Fruit fly (Drosophila melanogaster) whole organism, embryonic: ENCODE measurements around the gene MtnF.

ENCODE experiments used
- BtbVII ChIP-seq: fragments of 200-800 bp; sonication (Bioruptor generic); optimal IDR thresholded peaks from 3 replicates; lab custom pipeline; 2017; ENCODE audit warnings: missing biosample characterization, mild to moderate bottlenecking, missing genetic modification characterization
- CG11560 ChIP-seq: fragments of 200-800 bp; sonication (Bioruptor generic); IDR thresholded peaks from 3 replicates; pipeline ENCODE4 v1.3.6; 2022; ENCODE audit warnings: missing biosample characterization, missing genetic modification characterization
- CG11695 ChIP-seq: fragments of 200-800 bp; sonication (Bioruptor generic); IDR thresholded peaks from 3 replicates; pipeline ENCODE4 v1.3.6; 2022; ENCODE audit warnings: missing biosample characterization, missing genetic modification characterization
- CG1233 ChIP-seq: fragments of 200-800 bp; sonication (Bioruptor generic); optimal IDR thresholded peaks from 4 replicates; lab custom pipeline; 2018; ENCODE audit warnings: missing biosample characterization, mild to moderate bottlenecking, missing genetic modification characterization
- CG13123 ChIP-seq: fragments of 200-800 bp; sonication (Bioruptor generic); optimal IDR thresholded peaks from 2 replicates; lab custom pipeline; 2016; ENCODE audit warnings: missing biosample characterization, missing genetic modification characterization
- CG13624 ChIP-seq: fragments of 200-800 bp; sonication (Bioruptor generic); optimal IDR thresholded peaks from 2 replicates; lab custom pipeline; 2016; ENCODE audit warnings: missing biosample characterization, missing genetic modification characterization
- CG15269 ChIP-seq: fragments of 200-800 bp; sonication (Bioruptor generic); optimal IDR thresholded peaks from 2 replicates; lab custom pipeline; 2018; ENCODE audit warnings: missing biosample characterization, mild to moderate bottlenecking, missing genetic modification characterization, moderate library complexity
- CG17568 ChIP-seq: fragments of 200-800 bp; sonication (Bioruptor generic); optimal IDR thresholded peaks from 2 replicates; lab custom pipeline; 2018; ENCODE audit warnings: missing biosample characterization, mild to moderate bottlenecking, missing genetic modification characterization, moderate library complexity
- CG2116 ChIP-seq: fragments of 200-800 bp; sonication (Bioruptor generic); optimal IDR thresholded peaks from 3 replicates; lab custom pipeline; 2018; ENCODE audit warnings: missing biosample characterization, mild to moderate bottlenecking, missing genetic modification characterization
- CG30020 ChIP-seq: fragments of 200-800 bp; optimal IDR thresholded peaks from 2 replicates; lab custom pipeline; 2019; ENCODE audit warnings: missing biosample characterization, mild to moderate bottlenecking, missing genetic modification characterization, moderate library complexity
- CG30431 ChIP-seq: fragments of 200-800 bp; sonication (Bioruptor generic); optimal IDR thresholded peaks from 2 replicates; lab custom pipeline; 2017; ENCODE audit warnings: missing biosample characterization, missing genetic modification characterization
- CG3838 ChIP-seq: fragments of 200-800 bp; sonication (Bioruptor generic); optimal IDR thresholded peaks from 3 replicates; lab custom pipeline; 2016; ENCODE audit warnings: missing biosample characterization, missing genetic modification characterization
- CG7271 ChIP-seq: fragments of 200-800 bp; sonication (Bioruptor generic); optimal IDR thresholded peaks from 2 replicates; lab custom pipeline; 2018; ENCODE audit warnings: missing biosample characterization, mild to moderate bottlenecking, missing genetic modification characterization, moderate library complexity
- CG7556 ChIP-seq: fragments of 200-800 bp; sonication (Bioruptor generic); optimal IDR thresholded peaks from 2 replicates; lab custom pipeline; 2017; ENCODE audit warnings: missing biosample characterization, mild to moderate bottlenecking, missing genetic modification characterization
- CG8765 ChIP-seq: fragments of 200-800 bp; sonication (Bioruptor generic); IDR thresholded peaks from 2 replicates; pipeline ENCODE4 v1.3.6; 2022; ENCODE audit warnings: missing biosample characterization, missing genetic modification characterization
- CG9727 ChIP-seq: fragments of 200-800 bp; sonication (Bioruptor generic); optimal IDR thresholded peaks from 3 replicates; lab custom pipeline; 2017; ENCODE audit warnings: missing biosample characterization, mild to moderate bottlenecking, missing genetic modification characterization
- CG9876 ChIP-seq: fragments of 200-800 bp; sonication (Bioruptor generic); optimal IDR thresholded peaks from 2 replicates; lab custom pipeline; 2016; ENCODE audit warnings: missing biosample characterization, missing genetic modification characterization
- CG9932 ChIP-seq: fragments of 200-800 bp; sonication (Bioruptor generic); IDR thresholded peaks from 2 replicates; pipeline ENCODE4 v1.3.6; 2022; ENCODE audit warnings: missing biosample characterization, missing genetic modification characterization
- Doc2 ChIP-seq: fragments of 200-800 bp; sonication (Bioruptor generic); IDR thresholded peaks from 2 replicates; pipeline ENCODE4 v1.3.6; 2022; ENCODE audit warnings: missing biosample characterization, missing genetic modification characterization
- Ets97D ChIP-seq: fragments of 200-800 bp; sonication (Bioruptor generic); optimal IDR thresholded peaks from 3 replicates; lab custom pipeline; 2016; ENCODE audit warnings: missing biosample characterization, missing genetic modification characterization
- Fer3 ChIP-seq: fragments of 200-800 bp; sonication (Bioruptor generic); optimal IDR thresholded peaks from 2 replicates; lab custom pipeline; 2018; ENCODE audit warnings: missing biosample characterization, mild to moderate bottlenecking, missing genetic modification characterization, moderate library complexity
- HLH54F ChIP-seq: fragments of 200-800 bp; sonication (Bioruptor generic); optimal IDR thresholded peaks from 3 replicates; lab custom pipeline; 2016; ENCODE audit warnings: missing biosample characterization, missing genetic modification characterization
- Hr39 ChIP-seq: fragments of >200 bp; optimal IDR thresholded peaks from 2 replicates; lab custom pipeline; 2017
- Poxn ChIP-seq: fragments of 200-800 bp; sonication (Bioruptor generic); IDR thresholded peaks from 2 replicates; pipeline ENCODE4 v1.3.6; 2022; ENCODE audit warnings: missing biosample characterization, missing genetic modification characterization
- Ravus ChIP-seq: fragments of 200-800 bp; sonication (Bioruptor generic); IDR thresholded peaks from 2 replicates; pipeline ENCODE4 v1.3.6; 2022; ENCODE audit warnings: missing biosample characterization, missing genetic modification characterization
- Sry-δ ChIP-seq: fragments of 200-800 bp; sonication (Bioruptor generic); optimal IDR thresholded peaks from 2 replicates; lab custom pipeline; 2016; ENCODE audit warnings: missing biosample characterization, missing genetic modification characterization
- Taf1 ChIP-seq: fragments of 200-800 bp; sonication (Bioruptor generic); IDR thresholded peaks from 2 replicates; pipeline ENCODE4 v1.3.6; 2022; ENCODE audit warnings: missing biosample characterization, missing genetic modification characterization
- ac ChIP-seq: fragments of 200-800 bp; sonication (Bioruptor generic); optimal IDR thresholded peaks from 3 replicates; lab custom pipeline; 2017; ENCODE audit warnings: missing biosample characterization, mild to moderate bottlenecking, missing genetic modification characterization
- chm ChIP-seq: fragments of 200-800 bp; sonication (Bioruptor generic); IDR thresholded peaks from 2 replicates; pipeline ENCODE4 v1.3.6; 2022; ENCODE audit warnings: missing biosample characterization, missing genetic modification characterization
- corto ChIP-seq: fragments of 200-800 bp; sonication (Bioruptor generic); optimal IDR thresholded peaks from 2 replicates; lab custom pipeline; 2016; ENCODE audit warnings: missing biosample characterization, mild to moderate bottlenecking, missing genetic modification characterization, moderate library complexity
- cwo ChIP-seq: fragments of 200-800 bp; sonication (Bioruptor generic); optimal IDR thresholded peaks from 3 replicates; lab custom pipeline; 2017; ENCODE audit warnings: missing biosample characterization, missing genetic modification characterization, mild to moderate bottlenecking, moderate library complexity, missing genetic modification reagents
- dpn ChIP-seq, 2 experiments: fragments of 200-800 bp; sonication (Bioruptor generic); optimal IDR thresholded peaks; 3 replicates each; lab custom pipeline; 2016; ENCODE audit warnings: missing biosample characterization in 2 of 2, missing genetic modification characterization in 2 of 2
- en ChIP-seq: fragments of 200-800 bp; sonication (Bioruptor generic); optimal IDR thresholded peaks from 2 replicates; lab custom pipeline; 2016; ENCODE audit warnings: missing biosample characterization, missing genetic modification characterization
- gcm2 ChIP-seq: fragments of 200-800 bp; sonication (Bioruptor generic); optimal IDR thresholded peaks from 2 replicates; lab custom pipeline; 2016; ENCODE audit warnings: missing biosample characterization, missing genetic modification characterization
- gfzf ChIP-seq: fragments of 200-800 bp; sonication (Bioruptor generic); optimal IDR thresholded peaks from 2 replicates; lab custom pipeline; 2016; ENCODE audit warnings: missing biosample characterization, mild to moderate bottlenecking, missing genetic modification characterization, moderate library complexity
- gt ChIP-seq: fragments of 200-800 bp; sonication (Bioruptor generic); IDR thresholded peaks from 2 replicates; pipeline ENCODE4 v1.3.6; 2022; ENCODE audit warnings: missing biosample characterization, missing genetic modification characterization
- inv ChIP-seq: fragments of 200-800 bp; sonication (Bioruptor generic); IDR thresholded peaks from 2 replicates; pipeline ENCODE4 v1.3.6; 2022; ENCODE audit warnings: missing biosample characterization, missing genetic modification characterization; ENCODE audit not compliant: partially characterized antibody
- jigr1 ChIP-seq: fragments of 200-800 bp; sonication (Bioruptor generic); IDR thresholded peaks from 3 replicates; pipeline ENCODE4 v1.3.6; 2022; ENCODE audit warnings: missing biosample characterization, missing genetic modification characterization
- klu ChIP-seq: fragments of 200-800 bp; sonication (Bioruptor generic); IDR thresholded peaks from 2 replicates; pipeline ENCODE4 v1.3.6; 2022; ENCODE audit warnings: missing biosample characterization, missing genetic modification characterization
- lilli ChIP-seq: fragments of 200-800 bp; sonication (Bioruptor generic); optimal IDR thresholded peaks from 3 replicates; lab custom pipeline; 2016; ENCODE audit warnings: missing biosample characterization, missing genetic modification characterization
- lov ChIP-seq, 2 experiments: fragments of 200-800 bp in 1 of 2; fragments of >200 bp in 1 of 2; sonication (Bioruptor generic) in 1 of 2; IDR thresholded peaks in 1 of 2; optimal IDR thresholded peaks in 1 of 2; 2 replicates in 1 of 2; 3 replicates in 1 of 2; pipeline versions ENCODE4 v1.3.6 to Lab custom; 2017 to 2022; ENCODE audit warnings: missing biosample characterization in 1 of 2, missing genetic modification characterization in 1 of 2
- luna ChIP-seq: fragments of 200-800 bp; sonication (Bioruptor generic); optimal IDR thresholded peaks from 2 replicates; lab custom pipeline; 2016; ENCODE audit warnings: missing biosample characterization, missing genetic modification characterization
- mirr ChIP-seq: fragments of 200-800 bp; sonication (Bioruptor generic); optimal IDR thresholded peaks from 3 replicates; lab custom pipeline; 2018; ENCODE audit warnings: missing biosample characterization, mild to moderate bottlenecking, missing genetic modification characterization
- mld ChIP-seq: fragments of 200-800 bp; sonication (Bioruptor generic); IDR thresholded peaks from 3 replicates; pipeline ENCODE4 v1.3.6; 2022; ENCODE audit warnings: missing biosample characterization, missing genetic modification characterization; ENCODE audit not compliant: partially characterized antibody
- pfk ChIP-seq: fragments of 200-800 bp; sonication (Bioruptor generic); optimal IDR thresholded peaks from 2 replicates; lab custom pipeline; 2018; ENCODE audit warnings: missing biosample characterization, mild to moderate bottlenecking, missing genetic modification characterization, moderate library complexity
- ro ChIP-seq: fragments of 200-800 bp; sonication (Bioruptor generic); IDR thresholded peaks from 2 replicates; pipeline ENCODE4 v1.3.6; 2022; ENCODE audit warnings: missing biosample characterization, missing genetic modification characterization
- salm ChIP-seq: fragments of 200-800 bp; sonication (Bioruptor generic); optimal IDR thresholded peaks from 2 replicates; lab custom pipeline; 2018; ENCODE audit warnings: missing biosample characterization, mild to moderate bottlenecking, missing genetic modification characterization
- sc ChIP-seq, 3 experiments: fragments of >200 bp in 2 of 3; fragments of 200-800 bp in 1 of 3; sonication (Bioruptor generic) in 1 of 3; optimal IDR thresholded peaks; 2 replicates in 2 of 3; 3 replicates in 1 of 3; lab custom pipeline; 2017; ENCODE audit warnings: mild to moderate bottlenecking in 1 of 3, missing biosample characterization in 1 of 3, missing genetic modification characterization in 1 of 3, missing genetic modification reagents in 1 of 3
- twi ChIP-seq: fragments of 200-800 bp; optimal IDR thresholded peaks from 2 replicates; lab custom pipeline; 2019; ENCODE audit warnings: missing biosample characterization, mild to moderate bottlenecking, missing genetic modification characterization, moderate library complexity
- vnd ChIP-seq: fragments of 200-800 bp; sonication (Bioruptor generic); IDR thresholded peaks from 3 replicates; pipeline ENCODE4 v1.3.6; 2022; ENCODE audit warnings: missing biosample characterization, missing genetic modification characterization; ENCODE audit not compliant: partially characterized antibody
- wek ChIP-seq: fragments of 200-800 bp; sonication (Bioruptor generic); optimal IDR thresholded peaks from 3 replicates; lab custom pipeline; 2018; ENCODE audit warnings: missing biosample characterization, mild to moderate bottlenecking, missing genetic modification characterization, moderate library complexity

MtnF gene

DNA sequence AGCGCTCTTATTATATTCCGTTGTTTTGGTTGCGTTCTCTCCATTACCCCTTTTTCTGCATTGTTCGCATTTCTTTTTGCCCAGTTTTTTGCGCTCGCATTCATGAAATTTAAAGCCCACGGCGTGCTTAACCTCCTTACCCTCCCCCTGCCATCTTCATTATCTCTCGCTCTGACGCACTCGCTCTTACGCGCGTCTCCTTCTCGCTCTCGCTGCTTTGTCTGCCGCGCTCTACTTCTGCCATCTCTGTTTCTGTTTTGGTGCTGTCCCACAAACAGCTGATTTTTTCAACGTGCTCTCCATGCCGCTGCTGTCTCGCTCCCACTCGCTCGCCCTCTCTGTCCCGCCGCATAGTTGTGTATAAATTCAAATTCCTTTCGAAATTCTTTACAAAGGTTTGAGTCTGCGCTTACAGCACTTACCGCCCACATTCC, 48.5 kb downstream of the MtnF start (continued):
- TF ChIP-seq Ets97D (GFP tag; lab: Kevin White, UChicago) (peak; percentile 55), CG9932 (GFP tag; lab: Robert Waterston, UW) (no peak), luna (GFP tag; lab: Kevin White, UChicago) (peak; percentile 24), Sry-δ (GFP tag; lab: Kevin White, UChicago) (peak; percentile 83), mirr (GFP tag; lab: Kevin White, UChicago) (peak; percentile 70), cwo (peak; percentile 52), gcm2 (GFP tag; lab: Kevin White, UChicago) (no peak), CG13123 (GFP tag; lab: Kevin White, UChicago) (no peak), chm (GFP tag; lab: Robert Waterston, UW) (no peak), ac (GFP tag; lab: Kevin White, UChicago) (no peak), Fer3 (no peak), mld (no peak), inv (GFP tag; lab: Robert Waterston, UW) (no peak), CG2116 (GFP tag; lab: Kevin White, UChicago) (peak; percentile 14), lilli (no peak), CG11560 (tag; lab: Robert Waterston, UW) (no peak), salm (no peak), CG3838 (GFP tag; lab: Kevin White, UChicago) (no peak), pfk (GFP tag; lab: Kevin White, UChicago) (peak; percentile 75), CG7556 (no peak), vnd (GFP tag; lab: Robert Waterston, UW) (no peak), Taf1 (GFP tag; lab: Robert Waterston, UW) (no peak), CG30431 (no peak), CG8765 (GFP tag; lab: Robert Waterston, UW) (no peak), CG9727 (GFP tag; lab: Kevin White, UChicago) (no peak), CG15269 (tag; lab: Kevin White, UChicago) (no peak), CG30020 (tag; lab: Kevin White, UChicago) (no peak), CG11695 (GFP tag; lab: Robert Waterston, UW) (no peak), wek (no peak), BtbVII (GFP tag; lab: Kevin White, UChicago) (peak; percentile 11), jigr1 (GFP tag; lab: Robert Waterston, UW) (no peak), CG17568 (no peak), sc (optimal IDR thresholded peaks at IDR 0.05; lab: Kevin White, UChicago) (no peak), sc (GFP tag; optimal IDR thresholded peaks at IDR 0.05; lab: Kevin White, UChicago) (no peak), HLH54F (GFP tag; lab: Kevin White, UChicago) (peak; percentile 2), gfzf (peak; percentile 31), CG1233 (GFP tag; lab: Kevin White, UChicago) (no peak), CG13624 (GFP tag; lab: Kevin White, UChicago) (peak; percentile 90), Poxn (GFP tag; lab: Robert Waterston, UW) (no peak), Doc2 (no peak), klu (GFP tag; lab: Robert Waterston, UW) (no peak), Hr39 (no peak), corto (GFP tag; lab: Kevin White, UChicago) (peak; percentile 29), CG9876 (GFP tag; lab: Kevin White, UChicago) (no peak), en (GFP tag; lab: Kevin White, UChicago) (no peak), ro (GFP tag; lab: Robert Waterston, UW) (no peak), gt (GFP tag; lab: Robert Waterston, UW) (no peak), lov (optimal IDR thresholded peaks at IDR 0.05; lab: Kevin White, UChicago) (no peak), lov (GFP tag; IDR thresholded peaks at IDR 0.05; lab: Robert Waterston, UW) (no peak), Ravus (GFP tag; lab: Robert Waterston, UW) (no peak), dpn (GFP tag; optimal IDR thresholded peaks at IDR 0.05; lab: Kevin White, UChicago) (no peak), CG7271 (tag; lab: Kevin White, UChicago) (no peak), twi (peak; percentile 40)
